Worm (Caenorhabditis elegans) whole organism, young adult: Measurements from ENCODE around the gene thn-4.
A peak's percentile ranks its signal among the peaks of the same experiment; 100 is the strongest.

Experiments used
- B0261.1 ChIP-seq: sonication (generic microtip); optimal IDR thresholded peaks from 2 replicates; lab custom pipeline; 2016; ENCODE audit warnings: mild to moderate bottlenecking, missing genetic modification characterization, moderate library complexity, missing compliant biosample characterization
- C17E4.6 ChIP-seq: fragments of 200-800 bp; sonication (Bioruptor generic); IDR thresholded peaks from 2 replicates; pipeline ENCODE4 v1.3.6; 2022; ENCODE audit warnings: missing genetic modification reagents, missing genetic modification characterization, missing compliant biosample characterization
- D2030.7 ChIP-seq: fragments of 200-800 bp; sonication (Bioruptor generic); IDR thresholded peaks from 2 replicates; pipeline ENCODE4 v1.3.6; 2022; ENCODE audit warnings: missing genetic modification reagents, missing genetic modification characterization, missing compliant biosample characterization
- F22D6.2 ChIP-seq: sonication (generic microtip); optimal IDR thresholded peaks from 2 replicates; lab custom pipeline; 2016; ENCODE audit warnings: mild to moderate bottlenecking, missing genetic modification characterization, missing compliant biosample characterization
- F23B12.7 ChIP-seq: sonication (generic microtip); optimal IDR thresholded peaks from 2 replicates; lab custom pipeline; 2017; ENCODE audit warnings: missing genetic modification characterization, mild to moderate bottlenecking, missing compliant biosample characterization, antibody characterized with exemption, moderate library complexity; ENCODE audit not compliant: insufficient read depth
- F37B4.10 ChIP-seq: fragments of 200-800 bp; sonication (Bioruptor generic); IDR thresholded peaks from 2 replicates; pipeline ENCODE4 v1.3.6; 2022; ENCODE audit warnings: missing genetic modification characterization, missing compliant biosample characterization
- Y79H2A.3 ChIP-seq: fragments of 200-800 bp; sonication (Bioruptor generic); conservative IDR thresholded peaks from 2 replicates; pipeline ENCODE4 v1.3.6; 2022; ENCODE audit warnings: missing genetic modification reagents, missing genetic modification characterization, missing compliant biosample characterization
- Y95B8A.8 ChIP-seq: fragments of 200-800 bp; sonication (Bioruptor generic); IDR thresholded peaks from 2 replicates; pipeline ENCODE4 v1.3.6; 2022; ENCODE audit warnings: missing genetic modification reagents, missing genetic modification characterization, missing compliant biosample characterization
- ZK185.1 ChIP-seq: sonication (generic microtip); optimal IDR thresholded peaks from 2 replicates; lab custom pipeline; 2016; ENCODE audit warnings: mild to moderate bottlenecking, missing genetic modification characterization, missing compliant biosample characterization; ENCODE audit not compliant: poor library complexity, severe bottlenecking
- ama-1 ChIP-seq, 3 experiments: fragments of 150-350 bp in 1 of 3; sonication (generic microtip) in 2 of 3; optimal IDR thresholded peaks; 2 replicates each; lab custom pipeline; 2014 to 2018; ENCODE audit warnings: missing biosample characterization in 2 of 3, missing genetic modification characterization in 2 of 3, missing genetic modification reagents in 2 of 3
- athp-1 ChIP-seq: sonication (generic microtip); optimal IDR thresholded peaks from 2 replicates; lab custom pipeline; 2017; ENCODE audit warnings: mild to moderate bottlenecking, missing genetic modification characterization, missing compliant biosample characterization
- attf-3 ChIP-seq: fragments of 200-800 bp; sonication (Bioruptor generic); conservative IDR thresholded peaks from 2 replicates; pipeline ENCODE4 v1.3.6; 2022; ENCODE audit warnings: missing genetic modification reagents, missing genetic modification characterization, missing compliant biosample characterization
- ceh-100 ChIP-seq: fragments of 200-800 bp; sonication (Bioruptor generic); IDR thresholded peaks from 2 replicates; pipeline ENCODE4 v1.3.6; 2022; ENCODE audit warnings: missing genetic modification reagents, missing genetic modification characterization, missing compliant biosample characterization
- dpl-1 ChIP-seq: fragments of 150-350 bp; optimal IDR thresholded peaks from 2 replicates; lab custom pipeline; 2014; ENCODE audit warnings: missing biosample characterization, missing genetic modification reagents, missing genetic modification characterization
- egl-18 ChIP-seq: fragments of 200-800 bp; sonication (Bioruptor generic); IDR thresholded peaks from 2 replicates; pipeline ENCODE4 v1.3.6; 2022; ENCODE audit warnings: missing genetic modification reagents, missing genetic modification characterization, missing compliant biosample characterization
- egl-44 ChIP-seq: fragments of 200-800 bp; sonication (Bioruptor generic); IDR thresholded peaks from 2 replicates; pipeline ENCODE4 v1.3.6; 2022; ENCODE audit warnings: missing genetic modification reagents, missing genetic modification characterization, missing compliant biosample characterization
- him-1 ChIP-seq: sonication (generic microtip); optimal IDR thresholded peaks from 2 replicates; lab custom pipeline; 2016; ENCODE audit warnings: missing genotype, missing genetic modification reagents, missing genetic modification characterization, missing compliant biosample characterization
- hsf-1 ChIP-seq: fragments of 200-800 bp; sonication (Bioruptor generic); IDR thresholded peaks from 2 replicates; pipeline ENCODE4 v1.3.6; 2022; ENCODE audit warnings: missing genetic modification reagents, missing genetic modification characterization, missing compliant biosample characterization
- let-607 ChIP-seq, 2 experiments: fragments of 200-800 bp in 1 of 2; sonication (Bioruptor generic) in 1 of 2; sonication (generic microtip) in 1 of 2; optimal IDR thresholded peaks; 2 replicates each; lab custom pipeline; 2016 to 2018; ENCODE audit warnings: mild to moderate bottlenecking in 2 of 2, missing compliant biosample characterization in 2 of 2, missing genetic modification characterization in 2 of 2, moderate library complexity in 2 of 2, missing genotype in 1 of 2
- lin-35 ChIP-seq, 3 experiments: fragments of 150-350 bp in 2 of 3; sonication (generic microtip) in 1 of 3; optimal IDR thresholded peaks; 2 replicates each; lab custom pipeline; 2014 to 2018; ENCODE audit warnings: missing biosample characterization in 3 of 3, missing genetic modification characterization in 3 of 3, missing genetic modification reagents in 3 of 3
- lin-40 ChIP-seq: sonication (generic microtip); optimal IDR thresholded peaks from 2 replicates; lab custom pipeline; 2016; ENCODE audit warnings: missing genetic modification characterization, mild to moderate bottlenecking, missing compliant biosample characterization, missing genotype, missing genetic modification reagents
- madf-6 ChIP-seq: fragments of 200-800 bp; sonication (Bioruptor generic); IDR thresholded peaks from 2 replicates; pipeline ENCODE4 v1.3.6; 2022; ENCODE audit warnings: missing genetic modification reagents, missing genetic modification characterization, missing compliant biosample characterization
- madf-8 ChIP-seq: fragments of 200-800 bp; sonication (Bioruptor generic); conservative IDR thresholded peaks from 2 replicates; pipeline ENCODE4 v1.3.6; 2022; ENCODE audit warnings: missing genetic modification reagents, missing genetic modification characterization, missing compliant biosample characterization
- mcd-1 ChIP-seq: fragments of 200-800 bp; sonication (Bioruptor generic); IDR thresholded peaks from 2 replicates; pipeline ENCODE4 v1.3.6; 2022; ENCODE audit warnings: missing genetic modification reagents, missing genetic modification characterization, missing compliant biosample characterization
- mxl-1 ChIP-seq: sonication (generic microtip); optimal IDR thresholded peaks from 2 replicates; lab custom pipeline; 2016; ENCODE audit warnings: missing genetic modification characterization, missing compliant biosample characterization
- nfya-1 ChIP-seq: sonication (generic microtip); optimal IDR thresholded peaks from 2 replicates; lab custom pipeline; 2017; ENCODE audit warnings: antibody characterized with exemption, missing compliant biosample characterization, missing genetic modification characterization, borderline replicate concordance; ENCODE audit not compliant: insufficient read depth
- pbrm-1 ChIP-seq: fragments of 200-800 bp; sonication (Bioruptor generic); IDR thresholded peaks from 2 replicates; pipeline ENCODE4 v1.3.6; 2022; ENCODE audit warnings: missing genetic modification reagents, missing genetic modification characterization, missing compliant biosample characterization
- rpc-1 ChIP-seq, 2 experiments: fragments of 150-350 bp in 1 of 2; sonication (generic microtip) in 1 of 2; optimal IDR thresholded peaks; 2 replicates each; lab custom pipeline; 2014 to 2018; ENCODE audit warnings: missing biosample characterization in 1 of 2, missing genetic modification characterization in 1 of 2, missing genetic modification reagents in 1 of 2, missing genotype in 1 of 2
- snpc-1.3 ChIP-seq: sonication (generic microtip); optimal IDR thresholded peaks from 2 replicates; lab custom pipeline; 2017; ENCODE audit warnings: missing genetic modification characterization, mild to moderate bottlenecking, missing compliant biosample characterization, antibody characterized with exemption, moderate library complexity, missing genotype, missing genetic modification reagents; ENCODE audit not compliant: insufficient read depth
- tlf-1 ChIP-seq: fragments of 200-800 bp; sonication (Bioruptor generic); optimal IDR thresholded peaks from 2 replicates; lab custom pipeline; 2018; ENCODE audit warnings: mild to moderate bottlenecking, missing genetic modification characterization, missing compliant biosample characterization
- zfh-2 ChIP-seq: fragments of 200-800 bp; sonication (Bioruptor generic); conservative IDR thresholded peaks from 2 replicates; pipeline ENCODE4 v1.3.6; 2022; ENCODE audit warnings: missing genetic modification reagents, missing genetic modification characterization, missing compliant biosample characterization
- zim-3 ChIP-seq: sonication (generic microtip); optimal IDR thresholded peaks from 2 replicates; lab custom pipeline; 2017; ENCODE audit warnings: mild to moderate bottlenecking, missing genetic modification characterization, moderate library complexity, missing compliant biosample characterization

Gene thn-4

DNA sequence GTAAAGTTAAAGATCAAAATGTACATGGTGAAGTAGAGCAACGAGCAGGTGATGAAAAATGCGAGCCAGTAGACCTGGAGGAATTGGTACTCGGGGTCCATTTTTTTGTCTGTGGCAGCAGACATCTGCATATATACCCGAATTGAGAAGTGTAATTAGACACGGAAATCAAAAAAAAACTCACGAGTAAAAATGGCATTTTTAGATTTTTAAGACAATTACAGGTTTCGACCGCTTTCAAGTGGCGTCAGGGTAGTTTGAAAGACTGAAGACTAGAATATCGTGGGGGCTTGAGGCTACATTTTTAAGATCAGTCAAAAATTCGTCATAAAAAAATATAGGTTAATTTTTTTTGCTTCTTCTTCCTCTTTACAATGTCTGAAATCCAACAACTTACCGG is 31.4 kb upstream of the thn-4 start, which contains the start of gene srd-68:
Gene srd-68 (minus strand): TSS at position 101 of the 400 bp plus-strand sequence.
- TF ChIP-seq zfh-2 (no peak), him-1 (no peak), attf-3 (GFP tag; lab: Robert Waterston, UW) (no peak), ama-1 (optimal IDR thresholded peaks at IDR 0.05; lab: Kevin White, UChicago) (no peak), ama-1 (GFP tag; optimal IDR thresholded peaks at IDR 0.05; lab: Kevin White, UChicago) (no peak), madf-6 (no peak), Y95B8A.8 (GFP tag; lab: Robert Waterston, UW) (no peak), dpl-1 (GFP tag; lab: Kevin White, UChicago) (no peak), madf-8 (GFP tag; lab: Robert Waterston, UW) (no peak), mcd-1 (GFP tag; lab: Robert Waterston, UW) (no peak), rpc-1 (optimal IDR thresholded peaks at IDR 0.05; lab: Kevin White, UChicago) (no peak), rpc-1 (tag; optimal IDR thresholded peaks at IDR 0.05; lab: Kevin White, UChicago) (no peak), snpc-1.3 (tag; lab: Kevin White, UChicago) (no peak), zim-3 (tag; lab: Kevin White, UChicago) (no peak), F37B4.10 (GFP tag; lab: Robert Waterston, UW) (no peak), let-607 (tag; optimal IDR thresholded peaks at IDR 0.05; lab: Kevin White, UChicago) (no peak), ZK185.1 (tag; lab: Kevin White, UChicago) (no peak), lin-35 (GFP tag; optimal IDR thresholded peaks at IDR 0.05; lab: Kevin White, UChicago) (no peak)
- TF ChIP-seq, all 124 proteins: peak for 0

DNA sequence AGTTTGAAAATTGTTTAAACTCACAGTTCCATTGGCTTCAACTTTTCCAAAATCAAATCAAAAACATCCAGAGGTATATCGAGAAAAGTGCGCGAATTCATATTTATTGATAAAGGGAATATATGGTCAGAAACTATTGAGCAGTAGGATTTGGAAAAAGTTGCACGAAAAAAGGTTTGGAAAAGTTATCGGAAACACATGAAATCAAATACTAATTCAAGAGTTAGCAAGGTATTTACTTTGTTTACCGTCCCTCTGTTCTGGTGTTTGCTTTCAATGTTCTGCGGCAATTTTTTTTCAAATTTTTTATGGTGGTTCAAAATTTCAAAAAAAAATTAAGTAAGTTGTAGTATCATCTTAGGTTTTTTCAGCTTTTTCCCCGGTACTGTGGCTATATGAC is 28.1 kb upstream of the thn-4 start, which contains the start of gene fbxa-45:
Gene fbxa-45 (minus strand): TSS at position 101 of the 400 bp plus-strand sequence.
- TF ChIP-seq egl-18 = 0 out of 2 replicates have a peak, but pooled peaks have one; percentile 26
- no peak for TF ChIP-seq ZK185.1 (tag; lab: Kevin White, UChicago)

DNA sequence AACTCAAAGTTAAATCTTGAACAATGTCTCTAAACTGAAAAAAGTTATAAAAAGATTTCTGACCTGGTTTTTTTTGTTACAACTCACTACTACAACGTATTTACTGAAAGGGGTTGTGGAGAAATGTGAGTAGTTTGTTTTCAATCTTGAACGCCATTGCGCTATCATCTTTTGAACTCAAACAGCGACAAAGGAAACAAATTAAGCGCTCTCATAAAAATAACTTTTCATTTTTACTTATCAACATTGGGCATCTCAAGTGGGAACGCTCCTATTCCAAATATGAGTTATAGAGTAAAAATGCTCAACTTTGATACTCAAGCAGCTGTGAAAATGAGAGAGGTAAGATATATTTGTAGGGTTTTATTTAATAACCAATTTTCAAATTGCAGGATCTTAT is 22.2 kb upstream of the thn-4 start, which contains the start of gene F09C6.15:
Gene F09C6.15 (plus strand): TSS at position 301 of the 400 bp plus-strand sequence.
- TF ChIP-seq B0261.1 (no peak), mxl-1 (tag; lab: Kevin White, UChicago) (no peak), D2030.7 (GFP tag; lab: Robert Waterston, UW) (no peak), lin-40 (no peak), pbrm-1 (GFP tag; lab: Robert Waterston, UW) (no peak), egl-44 (GFP tag; lab: Robert Waterston, UW) (no peak), athp-1 (tag; lab: Kevin White, UChicago) (no peak), nfya-1 (tag; lab: Kevin White, UChicago) (no peak), ceh-100 (no peak), C17E4.6 (GFP tag; lab: Robert Waterston, UW) (no peak), F22D6.2 (tag; lab: Kevin White, UChicago) (no peak), F23B12.7 (tag; lab: Kevin White, UChicago) (no peak), tlf-1 (GFP tag; lab: Kevin White, UChicago) (no peak), hsf-1 (GFP tag; lab: Robert Waterston, UW) (no peak), ZK185.1 (tag; lab: Kevin White, UChicago) (no peak), Y79H2A.3 (GFP tag; lab: Robert Waterston, UW) (no peak)
